Fruit fly (Drosophila melanogaster): ENCODE measurements around the gene CG5953.

Gene CG5953

DNA sequence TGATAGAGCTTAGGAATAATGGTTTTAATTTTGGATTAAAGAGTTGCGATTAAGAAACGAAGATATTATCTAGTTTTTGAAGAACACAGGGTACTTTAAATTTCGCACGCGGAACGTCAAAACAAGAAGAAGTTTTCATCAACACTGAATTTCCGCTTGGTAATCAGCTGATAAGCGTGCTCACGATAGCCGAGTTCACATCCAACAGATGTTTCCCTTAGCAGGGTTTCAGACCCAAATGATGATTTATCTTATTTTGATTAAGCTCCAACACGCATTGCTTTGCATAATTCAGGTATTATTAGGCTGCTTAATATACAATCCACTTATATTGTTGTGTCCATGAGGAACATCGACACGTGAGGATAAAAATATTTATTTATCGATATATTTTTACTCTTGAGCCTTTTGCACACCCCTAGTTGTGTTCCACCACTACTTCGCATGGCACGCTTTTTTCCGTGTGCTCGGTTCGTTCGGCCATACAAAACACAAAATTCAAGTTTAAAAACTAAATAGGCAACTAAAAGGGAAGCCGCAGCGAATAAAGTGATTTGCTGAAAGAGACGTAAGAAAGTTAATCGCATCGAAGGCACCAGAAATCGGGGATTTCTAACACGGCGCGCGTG lies 41.4 kb downstream of the CG5953 start, which contains the start of gene Tpr2 (continued):
- TF ChIP-seq disco-r (GFP tag; optimal IDR thresholded peaks at IDR 0.05): peak; percentile 49
- peak; percentile 94 for TF ChIP-seq Sin3A (optimal IDR thresholded peaks at IDR 0.05)
- no peak for TF ChIP-seq CG10565 (GFP tag; optimal IDR thresholded peaks at IDR 0.05)
- peak; percentile 88 for TF ChIP-seq Bgb (GFP tag; IDR thresholded peaks at IDR 0.05; ENCODE audit: partially characterized antibody)

DNA sequence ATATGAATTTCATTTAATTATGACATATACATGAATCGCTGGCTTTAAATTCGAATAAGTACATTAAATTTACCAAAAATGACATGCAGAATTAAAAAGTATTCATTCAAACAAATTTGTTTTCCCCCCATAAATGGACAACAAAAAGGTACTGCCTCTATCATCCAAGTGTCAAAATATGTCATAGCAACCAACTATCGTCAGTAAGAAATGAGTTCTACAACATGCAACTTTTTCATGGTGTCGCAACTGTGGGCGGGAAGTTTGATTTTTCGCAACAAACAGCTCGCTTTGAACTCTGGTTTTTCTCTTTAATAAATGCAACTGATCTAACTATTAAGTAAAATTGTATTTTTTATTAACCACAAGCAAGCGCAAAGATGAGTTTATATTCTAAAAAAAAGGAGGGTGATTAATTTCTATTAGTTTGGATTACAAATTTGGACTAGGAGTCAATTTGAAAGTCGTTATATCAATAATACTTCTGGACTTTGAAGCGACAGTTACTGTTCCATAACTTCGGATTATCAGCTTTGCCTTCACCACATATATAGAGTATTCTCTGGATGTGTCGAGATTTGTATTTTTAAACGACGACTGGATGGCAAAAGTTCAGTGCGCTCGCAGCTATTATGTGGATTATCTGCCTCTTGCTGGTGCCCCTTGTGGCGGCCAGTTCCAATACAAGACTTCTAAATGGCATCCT lies 45.0 kb downstream of the CG5953 start, which contains the start of gene Nepl8:
Nepl8 (plus strand) TSS at position 578 of the 706 bp plus-strand sequence.
- TF ChIP-seq lilli (GFP tag; optimal IDR thresholded peaks at IDR 0.05) (peak; percentile 0), CG13424 (tag; optimal IDR thresholded peaks at IDR 0.05) (peak; percentile 14), CG12391 (tag; optimal IDR thresholded peaks at IDR 0.05) (peak; percentile 47), Bteb2 (GFP tag; optimal IDR thresholded peaks at IDR 0.05) (peak; percentile 8), CG18262 (tag; optimal IDR thresholded peaks at IDR 0.05) (peak; percentile 3), CG10654 (GFP tag; optimal IDR thresholded peaks at IDR 0.05) (peak; percentile 13), CG6791 (GFP tag; IDR thresholded peaks at IDR 0.05; ENCODE audit: partially characterized antibody) (peak; percentile 19; the same call in 2 of the 3 replicates), CG32772 (GFP tag; IDR thresholded peaks at IDR 0.05) (peak; percentile 34; the same call in 1 of the 2 replicates), CG16863 (GFP tag; optimal IDR thresholded peaks at IDR 0.05) (no peak), CG11085 (GFP tag; IDR thresholded peaks at IDR 0.05) (peak; percentile 49; the same call in 1 of the 2 replicates), Ptx1 (GFP tag; IDR thresholded peaks at IDR 0.05) (0 out of 2 replicates have a peak, but pooled peaks have one; percentile 5), CG8089 (GFP tag; optimal IDR thresholded peaks at IDR 0.05) (peak; percentile 30), Aef1 (GFP tag; IDR thresholded peaks at IDR 0.05) (peak; percentile 25; the same call in 2 of the 3 replicates), CG9817 (tag; optimal IDR thresholded peaks at IDR 0.05) (peak; percentile 56), ssp (GFP tag; IDR thresholded peaks at IDR 0.05) (no peak), tna (GFP tag; IDR thresholded peaks at IDR 0.05; ENCODE audit: partially characterized antibody) (no peak), amos (GFP tag; IDR thresholded peaks at IDR 0.05; ENCODE audit: partially characterized antibody) (peak; percentile 40; the same call in 1 of the 2 replicates), CG10979 (tag; optimal IDR thresholded peaks at IDR 0.05) (peak; percentile 9), CG6813 (GFP tag; optimal IDR thresholded peaks at IDR 0.05) (no peak), CG14710 (tag; optimal IDR thresholded peaks at IDR 0.05) (peak; percentile 74), lov (optimal IDR thresholded peaks at IDR 0.05) (no peak), lov (GFP tag; IDR thresholded peaks at IDR 0.05) (no peak), gfzf (GFP tag; optimal IDR thresholded peaks at IDR 0.05) (peak; percentile 44), emc (GFP tag; optimal IDR thresholded peaks at IDR 0.05) (no peak), ro (GFP tag; IDR thresholded peaks at IDR 0.05) (no peak), nmo (GFP tag; optimal IDR thresholded peaks at IDR 0.05) (peak; percentile 74), slbo (GFP tag; IDR thresholded peaks at IDR 0.05) (peak; percentile 77), CG12659 (GFP tag; optimal IDR thresholded peaks at IDR 0.05) (peak; percentile 49), CG9932 (GFP tag; IDR thresholded peaks at IDR 0.05) (peak; percentile 49), CG2712 (tag; optimal IDR thresholded peaks at IDR 0.05) (peak; percentile 54), CTCF (GFP tag; optimal IDR thresholded peaks at IDR 0.05) (peak; percentile 69), row (GFP tag; IDR thresholded peaks at IDR 0.05) (peak; percentile 57), CG7987 (GFP tag; optimal IDR thresholded peaks at IDR 0.05) (peak; percentile 40), ci (GFP tag; IDR thresholded peaks at IDR 0.05) (0 out of 3 replicates have a peak, but pooled peaks have one; percentile 14), Kr (GFP tag; optimal IDR thresholded peaks at IDR 0.05) (no peak), Jarid2 (GFP tag; optimal IDR thresholded peaks at IDR 0.05) (peak; percentile 73), Trl (optimal IDR thresholded peaks at IDR 0.05) (no peak), Trl (GFP tag; optimal IDR thresholded peaks at IDR 0.05) (peak; percentile 20), Abd-B (GFP tag; optimal IDR thresholded peaks at IDR 0.05) (peak; percentile 50), sob (GFP tag; IDR thresholded peaks at IDR 0.05) (peak; percentile 56), chif (GFP tag; optimal IDR thresholded peaks at IDR 0.05) (peak; percentile 38 to 75), CG4424 (GFP tag; optimal IDR thresholded peaks at IDR 0.05) (peak; percentile 31), NFAT (GFP tag; IDR thresholded peaks at IDR 0.05) (no peak), Antp (GFP tag; optimal IDR thresholded peaks at IDR 0.05) (peak; percentile 47)
